Fruit fly (Drosophila melanogaster) whole organism, pupa: ENCODE measurements around the gene CG6333.

Experiments
- CG17806 ChIP-seq: fragments of 200-800 bp; sonication (Bioruptor generic); optimal IDR thresholded peaks from 2 replicates; lab custom pipeline; 2018; ENCODE audit warnings: missing biosample characterization, mild to moderate bottlenecking, missing genetic modification characterization, moderate library complexity
- CG4496 ChIP-seq: fragments of 200-800 bp; sonication (Bioruptor generic); IDR thresholded peaks from 3 replicates; pipeline ENCODE4 v1.3.6; 2022; ENCODE audit warnings: missing biosample characterization, missing genetic modification characterization
- CG9948 ChIP-seq: fragments of 200-800 bp; sonication (Bioruptor generic); optimal IDR thresholded peaks from 2 replicates; lab custom pipeline; 2018; ENCODE audit warnings: missing biosample characterization, mild to moderate bottlenecking, missing genetic modification characterization, moderate library complexity
- D1 ChIP-seq: fragments of 200-800 bp; sonication (Bioruptor generic); optimal IDR thresholded peaks from 2 replicates; lab custom pipeline; 2018; ENCODE audit warnings: missing biosample characterization, mild to moderate bottlenecking, missing genetic modification characterization, moderate library complexity
- Ets98B ChIP-seq: fragments of 200-800 bp; sonication (Bioruptor generic); IDR thresholded peaks from 2 replicates; pipeline ENCODE4 v1.3.6; 2022; ENCODE audit warnings: missing biosample characterization, missing genetic modification characterization
- Pif1A ChIP-seq: fragments of 200-800 bp; sonication (Bioruptor generic); optimal IDR thresholded peaks from 3 replicates; lab custom pipeline; 2016; ENCODE audit warnings: missing biosample characterization, missing genetic modification characterization
- fd96Ca ChIP-seq: fragments of 200-800 bp; sonication (Bioruptor generic); IDR thresholded peaks from 3 replicates; pipeline ENCODE4 v1.3.6; 2022; ENCODE audit warnings: missing biosample characterization, missing genetic modification characterization

dm6 chr3L:17493256-17493655 is 7.2 kb upstream of the CG6333 start:
- no peak for TF ChIP-seq CG9948
- no peak for TF ChIP-seq CG17806
- TF ChIP-seq Pif1A (GFP tag; lab: Kevin White, UChicago) = no peak
- TF ChIP-seq Ets98B = no peak
- no peak for TF ChIP-seq fd96Ca (GFP tag; lab: Robert Waterston, UW)
- TF ChIP-seq CG4496 (GFP tag; lab: Robert Waterston, UW) = 0 out of 3 replicates have a peak, but pooled peaks have one; percentile 9
- no peak for TF ChIP-seq D1
